Worm (Caenorhabditis elegans) whole organism, L3 larva: Measurements from ENCODE around the gene flp-3.

ENCODE experiments used
- ama-1 ChIP-seq: fragments of 150-350 bp; optimal IDR thresholded peaks from 2 replicates; lab custom pipeline; 2018
- lin-15B ChIP-seq: fragments of 150-350 bp; optimal IDR thresholded peaks from 2 replicates; lab custom pipeline; 2014; ENCODE audit warnings: missing biosample characterization, missing genetic modification characterization
- nfya-1 ChIP-seq: sonication (generic microtip); optimal IDR thresholded peaks from 2 replicates; lab custom pipeline; 2017; ENCODE audit warnings: missing genetic modification characterization, mild to moderate bottlenecking, missing compliant biosample characterization, antibody characterized with exemption, moderate library complexity; ENCODE audit not compliant: insufficient read depth
- nhr-11 ChIP-seq: fragments of 150-350 bp; optimal IDR thresholded peaks from 2 replicates; lab custom pipeline; 2014; ENCODE audit warnings: missing biosample characterization, missing genetic modification characterization

DNA sequence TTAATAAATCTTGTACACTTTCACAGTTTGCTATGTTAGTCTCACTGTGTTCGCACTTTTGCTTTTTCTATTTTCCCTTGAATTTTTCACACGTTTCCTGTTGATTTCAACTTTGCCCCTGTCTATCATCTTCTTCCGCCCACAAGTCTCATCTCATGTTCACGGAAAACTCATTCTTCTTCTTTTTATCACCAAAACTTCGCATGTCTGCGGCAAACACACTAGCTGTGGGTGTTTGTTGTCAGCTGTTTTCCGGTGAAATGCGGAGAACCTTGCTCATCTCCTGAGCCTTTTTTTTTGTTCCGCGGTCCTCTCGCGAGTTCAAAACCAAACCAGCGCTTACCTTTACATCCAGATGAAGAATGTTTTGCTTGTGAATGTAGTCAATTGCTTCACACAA is 24.3 kb downstream of the flp-3 start:
- TF ChIP-seq nfya-1 (tag; lab: Kevin White, UChicago) (peak; percentile 1), nhr-11 (tag; lab: Kevin White, UChicago) (no peak), ama-1 (lab: Kevin White, UChicago) (no peak), lin-15B (no peak)
